Fruit fly (Drosophila melanogaster): Measurements from ENCODE around the gene Lar.

The Lar gene

dm6 chr2L:19586436-19587333 lies at the start of gene Lar (continued):
- TF ChIP-seq CG10669 (GFP tag; optimal IDR thresholded peaks at IDR 0.05) (peak; percentile 22), net (GFP tag; optimal IDR thresholded peaks at IDR 0.05) (peak; percentile 43), CG9139 (GFP tag; optimal IDR thresholded peaks at IDR 0.05) (no peak), Hr38 (GFP tag; optimal IDR thresholded peaks at IDR 0.05) (no peak), vri (GFP tag; optimal IDR thresholded peaks at IDR 0.05) (no peak), CG16779 (tag; optimal IDR thresholded peaks at IDR 0.05) (no peak), fd85E (GFP tag; optimal IDR thresholded peaks at IDR 0.05) (no peak), dac (GFP tag; optimal IDR thresholded peaks at IDR 0.05) (peak; percentile 45), salr (GFP tag; optimal IDR thresholded peaks at IDR 0.05) (no peak), Ets21C (GFP tag; optimal IDR thresholded peaks at IDR 0.05) (peak; percentile 40)

- TF ChIP-seq CG10631 (GFP tag; optimal IDR thresholded peaks at IDR 0.05), result peak; percentile 87
- peak; percentile 62 for TF ChIP-seq fd85E (GFP tag; optimal IDR thresholded peaks at IDR 0.05)
- TF ChIP-seq topi (GFP tag; optimal IDR thresholded peaks at IDR 0.05), result peak; percentile 96
- peak; percentile 95 for TF ChIP-seq Sox14 (GFP tag; optimal IDR thresholded peaks at IDR 0.05)
- peak; percentile 83 for TF ChIP-seq net (GFP tag; optimal IDR thresholded peaks at IDR 0.05)
- TF ChIP-seq Ets21C (GFP tag; optimal IDR thresholded peaks at IDR 0.05), result peak; percentile 94
- peak; percentile 67 for TF ChIP-seq CG7368 (GFP tag; optimal IDR thresholded peaks at IDR 0.05)
- peak; percentile 93 for TF ChIP-seq acj6 (GFP tag; optimal IDR thresholded peaks at IDR 0.05)
- peak; percentile 76 for TF ChIP-seq CG3032 (tag; optimal IDR thresholded peaks at IDR 0.05)
- peak; percentile 94 for TF ChIP-seq Eip93F (GFP tag; optimal IDR thresholded peaks at IDR 0.05)
- peak; percentile 95 for TF ChIP-seq CG32006 (GFP tag; optimal IDR thresholded peaks at IDR 0.05)
- peak; percentile 93 for TF ChIP-seq CG6792 (GFP tag; optimal IDR thresholded peaks at IDR 0.05)
- TF ChIP-seq CG11902 (GFP tag; optimal IDR thresholded peaks at IDR 0.05), result peak; percentile 81
- TF ChIP-seq CG15336 (GFP tag; IDR thresholded peaks at IDR 0.05), result peak; percentile 89
- TF ChIP-seq svp (GFP tag), result peak; percentile 97
- TF ChIP-seq pdm3 (GFP tag; optimal IDR thresholded peaks at IDR 0.05), result peak; percentile 88
- TF ChIP-seq Ets96B (tag; optimal IDR thresholded peaks at IDR 0.05), result peak; percentile 76
- TF ChIP-seq CG11294 (GFP tag; IDR thresholded peaks at IDR 0.05), result peak; percentile 45; the same call in 1 of the 2 replicates
- TF ChIP-seq cyc (GFP tag; optimal IDR thresholded peaks at IDR 0.05), result peak; percentile 96
- TF ChIP-seq fd59A (GFP tag; optimal IDR thresholded peaks at IDR 0.05), result peak; percentile 67
- peak; percentile 63 for TF ChIP-seq spab (GFP tag; optimal IDR thresholded peaks at IDR 0.05)
- peak; percentile 93 for TF ChIP-seq Eip75B (GFP tag; optimal IDR thresholded peaks at IDR 0.05)
- TF ChIP-seq Blimp-1 (GFP tag; optimal IDR thresholded peaks at IDR 0.05), result peak; percentile 93
- peak; percentile 87 for TF ChIP-seq CG6276 (GFP tag; optimal IDR thresholded peaks at IDR 0.05)
- TF ChIP-seq CG6808 (GFP tag; optimal IDR thresholded peaks at IDR 0.05), result peak; percentile 77
- TF ChIP-seq Sox102F (GFP tag; optimal IDR thresholded peaks at IDR 0.05), result peak; percentile 95
- peak; percentile 96 for TF ChIP-seq Hr39 (GFP tag; optimal IDR thresholded peaks at IDR 0.05)
- TF ChIP-seq CG6163 (GFP tag; IDR thresholded peaks at IDR 0.05), result peak; percentile 87
- TF ChIP-seq Hr4 (GFP tag; optimal IDR thresholded peaks at IDR 0.05), result peak; percentile 80
- TF ChIP-seq CG1621 (tag; optimal IDR thresholded peaks at IDR 0.05), result peak; percentile 39
- peak; percentile 69 for TF ChIP-seq dsx (GFP tag; optimal IDR thresholded peaks at IDR 0.05; ENCODE audit: poor library complexity, severe bottlenecking)
- TF ChIP-seq CG8119 (GFP tag; IDR thresholded peaks at IDR 0.05), result peak; percentile 91
- TF ChIP-seq eg (GFP tag; IDR thresholded peaks at IDR 0.05), result peak; percentile 72
- peak; percentile 90 for TF ChIP-seq CG6854 (GFP tag; optimal IDR thresholded peaks at IDR 0.05)
- peak; percentile 24 to 89 for TF ChIP-seq salr (GFP tag; optimal IDR thresholded peaks at IDR 0.05)
- peak; percentile 92 for TF ChIP-seq achi (GFP tag; optimal IDR thresholded peaks at IDR 0.05)
- peak; percentile 50 to 74 for TF ChIP-seq ss (GFP tag; optimal IDR thresholded peaks at IDR 0.05)
- peak; percentile 73 for TF ChIP-seq Gug (GFP tag; IDR thresholded peaks at IDR 0.05)
- peak; percentile 9 for TF ChIP-seq CG9139 (GFP tag; optimal IDR thresholded peaks at IDR 0.05)
- peak; percentile 97 for TF ChIP-seq esn (GFP tag; optimal IDR thresholded peaks at IDR 0.05)
- peak; percentile 88 for TF ChIP-seq Lpt (GFP tag; optimal IDR thresholded peaks at IDR 0.05)
Measured at dm6 chr2L:19537779-19538456, 48.5 kb upstream of the Lar start, which contains the start of gene CG13082. TSS of gene CG13082 (plus strand) at chr2L:19538425.
